Fruit fly (Drosophila melanogaster): ENCODE data around the gene hzg.
A peak's percentile ranks its signal among the peaks of the same experiment; 100 is the strongest.

DNA sequence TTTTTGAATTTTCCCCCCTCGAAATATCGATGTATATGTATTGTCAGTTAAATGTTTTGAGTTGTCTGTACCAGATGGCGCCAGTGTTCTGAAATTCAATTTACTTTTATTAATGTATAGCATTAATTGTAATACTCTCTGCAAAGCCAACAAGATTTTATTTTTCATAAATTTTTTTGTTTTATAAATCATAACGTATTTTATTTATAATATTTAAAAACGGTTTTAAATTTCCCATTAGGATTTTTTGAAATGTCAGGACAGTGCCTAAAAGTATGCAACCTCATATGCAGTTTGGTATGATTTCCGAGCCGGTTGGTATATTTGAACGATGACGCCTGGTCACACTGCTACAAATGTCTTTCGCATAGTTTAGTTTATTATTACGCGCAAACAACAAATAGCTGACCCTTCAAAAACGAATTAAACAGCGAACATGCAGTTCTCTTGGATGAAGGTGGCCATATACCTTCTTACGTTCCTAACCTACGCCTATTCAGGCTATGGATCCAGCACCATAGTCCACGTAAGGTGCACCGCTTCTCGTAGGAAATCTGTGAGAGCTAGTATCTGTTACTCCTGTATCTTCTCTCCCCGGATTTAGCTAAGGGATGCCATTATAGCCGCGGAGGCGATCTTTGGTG lies 49.6 kb downstream of the hzg start, which contains the start of the genes Pka-C3 and GXIVsPLA2:
- TF ChIP-seq CG8478 (optimal IDR thresholded peaks at IDR 0.05) (no peak), CTCF (optimal IDR thresholded peaks at IDR 0.05) (peak; percentile 18 to 82)
